Worm (Caenorhabditis elegans): Measurements from ENCODE around the gene C05D12.4.

Gene C05D12.4

ce11 chrII:11464427-11464944 is 32.8 kb downstream of the C05D12.4 start, which contains the start of the genes aars-1 and rga-1 (continued):
- TF ChIP-seq zag-1 (tag; optimal IDR thresholded peaks at IDR 0.05) (no peak), hmg-11 (tag; optimal IDR thresholded peaks at IDR 0.05) (peak; percentile 60), nhr-12 (tag; optimal IDR thresholded peaks at IDR 0.05) (no peak), pha-4 (tag; optimal IDR thresholded peaks at IDR 0.05) (peak; percentile 70), lsy-12 (tag; optimal IDR thresholded peaks at IDR 0.05) (no peak), nhr-77 (tag; optimal IDR thresholded peaks at IDR 0.05) (no peak), ama-1 (optimal IDR thresholded peaks at IDR 0.05) (no peak), nhr-11 (tag; optimal IDR thresholded peaks at IDR 0.05) (no peak), ztf-4 (tag; optimal IDR thresholded peaks at IDR 0.05) (no peak), elt-1 (tag; optimal IDR thresholded peaks at IDR 0.05) (peak; percentile 34), nfya-1 (tag; optimal IDR thresholded peaks at IDR 0.05; ENCODE audit: insufficient read depth) (peak; percentile 61), nhr-28 (tag; optimal IDR thresholded peaks at IDR 0.05) (no peak), jun-1 (tag; optimal IDR thresholded peaks at IDR 0.05) (peak; percentile 47)

- TF ChIP-seq lin-15B (tag; optimal IDR thresholded peaks at IDR 0.05) (no peak), sea-2 (GFP tag; optimal IDR thresholded peaks at IDR 0.05) (no peak), mdl-1 (tag; optimal IDR thresholded peaks at IDR 0.05) (no peak), mml-1 (tag; optimal IDR thresholded peaks at IDR 0.05) (no peak), fkh-2 (tag; optimal IDR thresholded peaks at IDR 0.05) (no peak), ceh-9 (tag; optimal IDR thresholded peaks at IDR 0.05) (no peak), nhr-237 (tag; optimal IDR thresholded peaks at IDR 0.05) (no peak), ama-1 (optimal IDR thresholded peaks at IDR 0.05) (no peak), pha-4 (tag; optimal IDR thresholded peaks at IDR 0.05) (no peak), nhr-11 (tag; optimal IDR thresholded peaks at IDR 0.05) (no peak), nhr-25 (tag; optimal IDR thresholded peaks at IDR 0.05) (no peak), eor-1 (tag; optimal IDR thresholded peaks at IDR 0.05) (no peak), nhr-67 (tag; optimal IDR thresholded peaks at IDR 0.05) (no peak)
Measured at ce11 chrII:11467541-11467940, 35.9 kb downstream of the C05D12.4 start, which contains the start of gene klp-17. TSS of gene klp-17 (minus strand) at chrII:11467641.

ce11 chrII:11469574-11470108 is 38.0 kb downstream of the C05D12.4 start, which contains the start of gene cisd-1:
TSS of gene cisd-1 (minus strand) at chrII:11469624.
- TF ChIP-seq hmg-11 (tag; optimal IDR thresholded peaks at IDR 0.05) (no peak), nhr-23 (tag; optimal IDR thresholded peaks at IDR 0.05) (no peak), R02D3.7 (tag; optimal IDR thresholded peaks at IDR 0.05) (no peak), fkh-2 (tag; optimal IDR thresholded peaks at IDR 0.05) (no peak), pqm-1 (tag; optimal IDR thresholded peaks at IDR 0.05) (peak; percentile 52), nhr-43 (tag; optimal IDR thresholded peaks at IDR 0.05; ENCODE audit: poor library complexity, severe bottlenecking) (no peak), mml-1 (tag; optimal IDR thresholded peaks at IDR 0.05) (no peak), ceh-9 (tag; optimal IDR thresholded peaks at IDR 0.05) (no peak), egl-5 (tag; optimal IDR thresholded peaks at IDR 0.05) (no peak), eor-1 (tag; optimal IDR thresholded peaks at IDR 0.05) (no peak), nfya-1 (tag; optimal IDR thresholded peaks at IDR 0.05; ENCODE audit: insufficient read depth) (peak; percentile 21), pha-4 (tag; optimal IDR thresholded peaks at IDR 0.05) (peak; percentile 27), elt-2 (tag; optimal IDR thresholded peaks at IDR 0.05) (peak; percentile 65), egl-27 (tag; optimal IDR thresholded peaks at IDR 0.05) (no peak), ztf-4 (tag; optimal IDR thresholded peaks at IDR 0.05) (no peak), fos-1 (tag; optimal IDR thresholded peaks at IDR 0.05) (no peak), elt-1 (tag; optimal IDR thresholded peaks at IDR 0.05) (no peak), ceh-82 (tag; optimal IDR thresholded peaks at IDR 0.05) (no peak)

DNA sequence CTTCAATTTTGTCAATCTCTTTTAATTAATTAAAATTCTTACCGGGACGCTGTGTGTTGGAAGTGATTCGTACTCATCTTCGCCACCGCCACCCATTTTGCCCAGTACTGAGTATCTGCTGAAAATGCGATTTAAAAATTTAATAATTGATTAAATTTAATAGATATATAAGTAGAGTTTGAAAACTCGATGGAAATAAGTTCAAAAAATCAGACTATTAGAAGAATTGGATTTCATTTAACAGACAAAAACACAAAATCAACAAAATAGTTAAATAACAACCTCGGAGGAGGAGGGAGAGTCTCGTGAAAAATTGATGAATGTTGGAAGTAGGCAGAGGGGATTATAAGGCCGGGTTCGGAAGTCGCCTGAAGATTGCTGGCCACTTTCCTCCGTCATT is 40.2 kb downstream of the C05D12.4 start, which contains the start of gene mfn-1:
Gene mfn-1 (minus strand): TSS at position 101 of the 400 bp plus-strand sequence.
- no peak for TF ChIP-seq jun-1 (tag; optimal IDR thresholded peaks at IDR 0.05)
- no peak for TF ChIP-seq egl-5 (tag; optimal IDR thresholded peaks at IDR 0.05)
- TF ChIP-seq eor-1 (tag; optimal IDR thresholded peaks at IDR 0.05) = no peak
- TF ChIP-seq pha-4 (tag; optimal IDR thresholded peaks at IDR 0.05) = no peak
- TF ChIP-seq sea-2 (GFP tag; optimal IDR thresholded peaks at IDR 0.05) = no peak
- TF ChIP-seq ztf-11 (tag; optimal IDR thresholded peaks at IDR 0.05) = no peak
- no peak for TF ChIP-seq skn-1 (tag; optimal IDR thresholded peaks at IDR 0.05)
- no peak for TF ChIP-seq snpc-4 (tag; optimal IDR thresholded peaks at IDR 0.05)
- no peak for TF ChIP-seq zag-1 (tag; optimal IDR thresholded peaks at IDR 0.05)
- no peak for TF ChIP-seq ztf-4 (tag; optimal IDR thresholded peaks at IDR 0.05)
- TF ChIP-seq aly-2 (tag; optimal IDR thresholded peaks at IDR 0.05) = no peak
- no peak for TF ChIP-seq lin-39 (tag; optimal IDR thresholded peaks at IDR 0.05)
- no peak for TF ChIP-seq ceh-16 (tag; optimal IDR thresholded peaks at IDR 0.05)
